Worm (Caenorhabditis elegans) whole organism, early embryonic: Measurements from ENCODE around the gene rcd-1.

Experiments
- scrt-1 ChIP-seq: fragments of 200-800 bp; sonication (Bioruptor generic); IDR thresholded peaks from 2 replicates; pipeline ENCODE4 v1.3.6; 2022; ENCODE audit warnings: missing genetic modification characterization, missing compliant biosample characterization
- sea-1 ChIP-seq: fragments of 200-800 bp; sonication (Bioruptor generic); conservative IDR thresholded peaks from 2 replicates; pipeline ENCODE4 v1.3.6; 2022; ENCODE audit warnings: missing genetic modification characterization, missing compliant biosample characterization

DNA sequence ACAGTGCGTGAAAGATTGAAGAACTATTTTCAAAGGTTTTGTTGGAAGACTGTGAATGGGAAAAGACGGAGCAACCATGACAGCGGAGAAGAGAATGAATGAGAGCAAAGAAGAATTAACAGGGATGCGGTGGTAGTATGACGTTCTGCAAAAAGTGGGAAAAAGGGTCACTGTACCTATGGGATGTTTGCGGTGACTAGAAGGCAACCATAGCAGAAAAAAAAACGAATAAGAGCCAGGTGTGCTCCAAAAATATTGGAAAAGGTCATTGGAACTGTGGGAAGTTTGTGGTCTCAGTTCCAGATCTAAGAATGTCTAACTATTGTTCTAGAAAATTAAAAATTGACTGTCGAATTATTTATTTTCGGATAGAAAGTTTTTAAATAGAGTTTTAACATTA lies 5.0 kb upstream of the rcd-1 start, which contains the start of gene fbxb-90:
- no peak for TF ChIP-seq scrt-1 (GFP tag; lab: Robert Waterston, UW)
- TF ChIP-seq sea-1 = no peak
